Fruit fly (Drosophila melanogaster): Measurements from ENCODE around the gene slo.

slo gene

dm6 chr3R:24717289-24717688 lies 55.0 kb downstream of the slo start, which contains the start of gene Polr2L (continued):
- TF ChIP-seq MTF-1 (GFP tag; optimal IDR thresholded peaks at IDR 0.05; ENCODE audit: borderline replicate concordance) (no peak), phol (tag; optimal IDR thresholded peaks at IDR 0.05) (no peak), Abd-B (GFP tag; optimal IDR thresholded peaks at IDR 0.05) (no peak), lbe (GFP tag; optimal IDR thresholded peaks at IDR 0.05) (no peak), salm (tag; optimal IDR thresholded peaks at IDR 0.05) (no peak), vvl (GFP tag; IDR thresholded peaks at IDR 0.05) (peak; percentile 34; the same call in 1 of the 2 replicates), CG13287 (GFP tag; IDR thresholded peaks at IDR 0.05; ENCODE audit: partially characterized antibody) (peak; percentile 25; the same call in 1 of the 2 replicates), Rx (GFP tag; IDR thresholded peaks at IDR 0.05) (no peak), pzg (GFP tag; optimal IDR thresholded peaks at IDR 0.05) (peak; percentile 48), CG10654 (GFP tag; optimal IDR thresholded peaks at IDR 0.05) (no peak), amos (GFP tag; IDR thresholded peaks at IDR 0.05; ENCODE audit: partially characterized antibody) (0 out of 2 replicates have a peak, but pooled peaks have one; percentile 21), twi (tag; optimal IDR thresholded peaks at IDR 0.05) (no peak), BEAF-32 (GFP tag; optimal IDR thresholded peaks at IDR 0.05) (peak; percentile 54), gsb (GFP tag; IDR thresholded peaks at IDR 0.05) (no peak), CG12155 (GFP tag; optimal IDR thresholded peaks at IDR 0.05) (no peak), CG4617 (GFP tag; optimal IDR thresholded peaks at IDR 0.05; ENCODE audit: borderline replicate concordance) (peak; percentile 29), pita (GFP tag; optimal IDR thresholded peaks at IDR 0.05) (no peak), CG15011 (GFP tag; optimal IDR thresholded peaks at IDR 0.05) (no peak), pum (GFP tag; optimal IDR thresholded peaks at IDR 0.05) (no peak), Jarid2 (GFP tag; optimal IDR thresholded peaks at IDR 0.05) (no peak)

- TF ChIP-seq CG1792 (GFP tag; optimal IDR thresholded peaks at IDR 0.05) (no peak), pros (GFP tag; optimal IDR thresholded peaks at IDR 0.05) (no peak), CG8359 (GFP tag; optimal IDR thresholded peaks at IDR 0.05; ENCODE audit: borderline replicate concordance) (no peak), Awh (GFP tag; IDR thresholded peaks at IDR 0.05) (no peak), ap (GFP tag; IDR thresholded peaks at IDR 0.05) (no peak), CG33213 (GFP tag; optimal IDR thresholded peaks at IDR 0.05) (no peak), D (optimal IDR thresholded peaks at IDR 0.05) (no peak), D (GFP tag; optimal IDR thresholded peaks at IDR 0.05) (no peak), kni (GFP tag; optimal IDR thresholded peaks at IDR 0.05) (no peak), Xbp1 (GFP tag; optimal IDR thresholded peaks at IDR 0.05) (no peak), CG32532 (GFP tag; IDR thresholded peaks at IDR 0.05) (no peak), crol (GFP tag; IDR thresholded peaks at IDR 0.05) (no peak), CG6272 (GFP tag; IDR thresholded peaks at IDR 0.05) (no peak), CG9609 (GFP tag; optimal IDR thresholded peaks at IDR 0.05) (no peak), Dek (tag; optimal IDR thresholded peaks at IDR 0.05) (no peak), fu2 (GFP tag; optimal IDR thresholded peaks at IDR 0.05) (no peak), Doc3 (GFP tag; IDR thresholded peaks at IDR 0.05; ENCODE audit: partially characterized antibody) (peak; percentile 72), CG9727 (GFP tag; optimal IDR thresholded peaks at IDR 0.05) (no peak), tin (GFP tag; optimal IDR thresholded peaks at IDR 0.05) (no peak), Sox100B (GFP tag; optimal IDR thresholded peaks at IDR 0.05) (no peak), prd (optimal IDR thresholded peaks at IDR 0.05) (no peak), prd (GFP tag; IDR thresholded peaks at IDR 0.05) (no peak), CG2889 (GFP tag; IDR thresholded peaks at IDR 0.05) (no peak), Meics (GFP tag; optimal IDR thresholded peaks at IDR 0.05) (no peak), CG17361 (GFP tag; IDR thresholded peaks at IDR 0.05) (no peak), Ets97D (GFP tag; optimal IDR thresholded peaks at IDR 0.05) (peak; percentile 21), Poxn (GFP tag; IDR thresholded peaks at IDR 0.05) (no peak), Elba2 (GFP tag; optimal IDR thresholded peaks at IDR 0.05) (no peak), Aef1 (GFP tag; IDR thresholded peaks at IDR 0.05) (no peak)
These were observed 57.3 kb downstream of the slo start, which contains the start of the genes CG13630 and tok for dm6 chr3R:24719314-24720290. CG13630 (minus strand) TSS chr3R:24719364. tok (plus strand) TSS chr3R:24719697.
